Fruit fly (Drosophila melanogaster) S2 (cell line): ENCODE data around the gene GAA1.

ENCODE experiments used
- CG8478 ChIP-seq: fragments of >200 bp; optimal IDR thresholded peaks from 2 replicates; lab custom pipeline; 2018
- CTCF ChIP-seq, 2 experiments: fragments of >200 bp; optimal IDR thresholded peaks; 2 replicates each; lab custom pipeline; 2018

dm6 chrX:5886764-5887555 is 13.8 kb upstream of the GAA1 start:
- TF ChIP-seq CG8478 (lab: Kevin White, UChicago) = no peak
- no peak for TF ChIP-seq CTCF (optimal IDR thresholded peaks at IDR 0.05; lab: Kevin White, UChicago)
